Fruit fly (Drosophila melanogaster) whole organism: ENCODE data around the gene CG33310.
A peak's percentile ranks its signal among the peaks of the same experiment; 100 is the strongest.

Experiments used
- CG8478 ChIP-seq: fragments of >200 bp; optimal IDR thresholded peaks from 2 replicates; lab custom pipeline; 2018; ENCODE audit warnings: inconsistent platforms
- Dll ChIP-seq: fragments of >200 bp; optimal IDR thresholded peaks from 2 replicates; lab custom pipeline; 2017
- EcR ChIP-seq, 2 experiments: fragments of >200 bp; optimal IDR thresholded peaks; 2 replicates each; lab custom pipeline; 2017; ENCODE audit warnings: missing biosample characterization in 2 of 2, missing genetic modification characterization in 2 of 2, missing genetic modification reagents in 2 of 2
- pan ChIP-seq: fragments of >200 bp; optimal IDR thresholded peaks from 2 replicates; lab custom pipeline; 2017
- psq ChIP-seq: fragments of >200 bp; optimal IDR thresholded peaks from 2 replicates; lab custom pipeline; 2017
- usp ChIP-seq: fragments of >200 bp; optimal IDR thresholded peaks from 2 replicates; lab custom pipeline; 2017; ENCODE audit warnings: missing biosample characterization, missing genetic modification characterization, mixed read lengths

The CG33310 gene

dm6 chr2L:15026582-15026981 is at the start of gene CG33310:
TSS of gene CG33310 (plus strand) at chr2L:15026882.
- TF ChIP-seq psq (lab: Kevin White, UChicago), result no peak
- TF ChIP-seq EcR (GFP tag; optimal IDR thresholded peaks at IDR 0.05; lab: Kevin White, UChicago), result no peak
- TF ChIP-seq pan (lab: Kevin White, UChicago), result no peak
- TF ChIP-seq usp, result no peak
- TF ChIP-seq Dll, result no peak
- no peak for TF ChIP-seq CG8478 (lab: Kevin White, UChicago)

DNA sequence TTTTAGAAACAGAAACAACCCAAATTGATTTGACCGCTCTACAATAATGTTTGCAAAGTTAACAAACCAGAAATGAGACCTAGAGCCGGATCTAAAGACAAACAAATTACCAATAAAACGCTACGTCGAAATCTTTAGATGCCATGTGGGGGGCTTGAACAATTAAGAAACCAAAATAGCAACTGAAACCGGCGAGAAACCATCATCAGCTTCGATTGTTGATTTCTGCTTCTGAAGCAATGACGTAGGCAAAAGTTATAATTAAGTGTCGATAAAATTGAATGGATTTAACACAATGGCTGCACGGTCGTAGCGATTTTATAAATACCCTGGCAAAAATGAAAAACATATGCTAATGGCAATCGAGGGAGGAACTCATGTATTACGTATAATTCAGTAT is 33.8 kb upstream of the CG33310 start:
- TF ChIP-seq psq (lab: Kevin White, UChicago) (no peak), Dll (no peak), EcR (GFP tag; optimal IDR thresholded peaks at IDR 0.05; lab: Kevin White, UChicago) (no peak), CG8478 (lab: Kevin White, UChicago) (no peak), usp (no peak), pan (lab: Kevin White, UChicago) (no peak)

- TF ChIP-seq usp, result no peak
- no peak for TF ChIP-seq pan (lab: Kevin White, UChicago)
- no peak for TF ChIP-seq CG8478 (lab: Kevin White, UChicago)
- TF ChIP-seq Dll, result no peak
- TF ChIP-seq psq (lab: Kevin White, UChicago), result no peak
- no peak for TF ChIP-seq EcR (GFP tag; optimal IDR thresholded peaks at IDR 0.05; lab: Kevin White, UChicago)
Measured at dm6 chr2L:14994834-14995506, 31.7 kb upstream of the CG33310 start.

DNA sequence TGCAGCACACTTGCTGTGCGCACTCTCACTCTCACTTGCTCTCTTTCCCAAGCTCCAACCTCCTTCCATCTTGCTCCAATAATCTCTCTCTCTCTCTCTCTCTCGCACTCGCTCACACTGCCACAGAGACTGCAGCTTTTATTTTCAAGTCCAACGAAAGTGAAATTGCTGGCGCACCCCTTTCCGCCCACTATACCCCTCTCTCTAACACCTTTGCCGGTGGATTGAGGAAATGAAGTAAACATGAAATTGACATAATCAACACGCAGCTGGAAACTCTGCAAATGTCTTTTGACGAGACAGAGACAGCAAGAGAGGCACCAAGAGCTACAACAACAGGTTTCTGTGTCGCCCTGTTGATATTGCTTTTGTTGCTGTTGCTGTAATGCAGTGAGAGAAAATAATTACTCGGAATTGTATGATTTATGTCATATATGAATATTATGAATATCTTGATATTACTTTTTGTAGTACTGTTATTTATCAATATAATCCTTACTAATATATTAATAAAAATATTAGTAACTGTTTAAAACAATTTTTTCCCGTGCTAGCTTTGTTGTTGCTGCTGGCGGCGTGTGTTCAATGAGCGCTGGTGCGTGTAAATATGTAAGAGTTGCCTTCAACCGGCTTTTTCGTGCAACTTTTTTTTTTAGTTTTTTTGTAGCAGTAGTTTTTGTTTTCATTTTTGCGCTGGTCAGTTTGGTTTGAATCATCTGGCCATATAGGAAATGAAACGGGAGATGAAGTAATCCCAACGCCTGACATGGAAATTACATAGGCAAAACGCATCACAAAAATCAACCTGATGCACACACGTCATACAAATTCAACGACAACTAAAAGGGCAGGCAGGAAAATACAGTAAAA is 30.9 kb upstream of the CG33310 start:
- TF ChIP-seq psq (lab: Kevin White, UChicago), result no peak
- TF ChIP-seq EcR (GFP tag; optimal IDR thresholded peaks at IDR 0.05; lab: Kevin White, UChicago), result peak in 1 of 2 experiments; percentile 3
- TF ChIP-seq usp, result no peak
- no peak for TF ChIP-seq CG8478 (lab: Kevin White, UChicago)
- TF ChIP-seq Dll, result peak; percentile 26
- no peak for TF ChIP-seq pan (lab: Kevin White, UChicago)

DNA sequence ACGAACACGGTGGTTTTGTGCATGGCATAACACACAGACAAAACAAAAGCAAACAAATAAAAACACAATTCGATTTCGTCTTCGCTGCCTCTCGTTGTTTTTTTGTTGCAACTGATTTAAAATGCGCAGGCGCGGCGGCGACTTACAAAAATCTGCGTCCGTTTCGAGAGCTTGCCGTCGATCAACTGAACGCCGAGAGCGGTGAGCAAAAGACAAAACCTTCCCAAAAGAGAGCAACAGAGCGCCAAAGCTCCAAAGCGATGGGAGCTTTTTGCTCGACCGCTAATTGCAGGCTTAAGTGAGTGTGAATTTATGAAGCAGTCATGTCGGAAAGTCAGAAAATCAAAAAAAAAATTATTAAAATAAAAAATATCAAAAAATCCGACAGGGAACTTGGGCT is 29.3 kb upstream of the CG33310 start, which contains the start of gene mol:
Gene mol (minus strand): TSS at position 190 of the 400 bp plus-strand sequence.
- TF ChIP-seq CG8478 (lab: Kevin White, UChicago), result no peak
- TF ChIP-seq Dll, result peak; percentile 37

DNA sequence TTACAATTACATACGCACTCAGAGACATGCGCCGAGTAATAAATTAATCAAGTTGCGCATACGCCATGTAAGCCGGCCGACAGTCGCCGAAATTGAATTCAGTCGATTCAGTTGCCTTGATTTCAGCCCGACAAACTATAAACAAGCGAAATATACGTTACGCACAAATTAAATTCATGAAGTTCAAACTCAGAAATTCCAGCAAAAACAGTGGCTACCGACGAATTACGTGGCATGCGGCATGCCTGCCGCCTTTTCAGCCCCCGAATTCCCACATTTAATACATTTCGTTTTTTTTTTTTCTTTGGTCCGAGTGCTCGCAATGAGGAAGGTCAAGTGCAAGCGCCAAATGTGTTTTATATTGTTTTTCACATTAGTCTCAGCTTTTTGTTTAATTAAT is 26.3 kb upstream of the CG33310 start:
- TF ChIP-seq pan (lab: Kevin White, UChicago), result no peak
- no peak for TF ChIP-seq psq (lab: Kevin White, UChicago)
- TF ChIP-seq usp, result no peak
- no peak for TF ChIP-seq CG8478 (lab: Kevin White, UChicago)
- no peak for TF ChIP-seq Dll
- TF ChIP-seq EcR (GFP tag; optimal IDR thresholded peaks at IDR 0.05; lab: Kevin White, UChicago), result no peak

DNA sequence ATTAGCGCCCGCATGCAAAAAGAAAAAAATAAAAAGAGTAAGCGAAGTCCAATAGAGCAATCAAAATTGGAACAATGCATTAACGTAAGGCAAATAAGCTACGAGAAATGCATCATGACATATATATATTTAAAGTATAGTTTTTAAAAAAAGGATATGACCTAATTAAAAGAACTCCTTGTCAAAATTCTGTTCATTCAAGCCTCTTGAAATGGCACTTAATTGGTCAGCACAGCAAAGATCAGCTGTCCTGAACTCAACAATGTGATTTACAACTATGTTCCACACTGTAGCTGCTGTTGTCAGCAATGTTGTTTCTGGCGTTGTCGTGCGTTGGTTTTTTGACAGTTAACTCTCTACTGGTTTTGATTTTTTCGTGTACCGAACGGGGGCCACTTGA is 24.8 kb upstream of the CG33310 start:
- no peak for TF ChIP-seq EcR (GFP tag; optimal IDR thresholded peaks at IDR 0.05; lab: Kevin White, UChicago)
- no peak for TF ChIP-seq pan (lab: Kevin White, UChicago)
- TF ChIP-seq CG8478 (lab: Kevin White, UChicago), result no peak
- TF ChIP-seq Dll, result no peak
- no peak for TF ChIP-seq usp
- TF ChIP-seq psq (lab: Kevin White, UChicago), result no peak

dm6 chr2L:15005505-15005904 is 21.2 kb upstream of the CG33310 start, which contains the start of gene DCTN5-p25:
TSS of gene DCTN5-p25 (plus strand) at chr2L:15005733.
- TF ChIP-seq Dll (no peak), CG8478 (lab: Kevin White, UChicago) (no peak), pan (lab: Kevin White, UChicago) (no peak), psq (lab: Kevin White, UChicago) (no peak), usp (no peak), EcR (GFP tag; optimal IDR thresholded peaks at IDR 0.05; lab: Kevin White, UChicago) (no peak)

DNA sequence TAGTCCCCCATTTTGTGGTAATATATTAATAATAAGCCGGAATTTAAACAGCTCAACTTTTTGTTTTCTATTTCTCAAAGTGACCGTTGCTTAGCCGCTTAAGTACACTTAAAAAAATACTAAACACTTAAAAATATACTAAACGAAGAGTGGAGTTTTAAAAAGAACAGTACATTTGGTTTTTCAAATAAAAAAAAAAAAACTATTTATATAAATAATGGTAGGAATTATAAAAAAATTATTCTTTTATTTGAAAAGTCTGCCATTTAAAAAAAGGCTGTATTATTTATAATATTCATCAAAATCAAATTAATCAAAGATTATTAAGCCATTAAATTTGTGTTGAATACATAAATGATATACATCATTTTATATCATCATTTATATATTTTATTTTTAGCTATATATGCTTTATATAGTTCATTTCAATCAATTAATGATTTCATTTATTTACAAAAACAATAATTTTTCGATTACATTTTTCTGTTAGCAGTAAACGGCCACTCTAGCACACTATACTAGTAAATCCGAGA is 19.3 kb upstream of the CG33310 start, which contains the start of the genes Ankrd49 and NC2beta:
Gene Ankrd49 (minus strand): TSS at position 101 of the 533 bp plus-strand sequence.
Gene NC2beta (plus strand): TSS at position 483 of the 533 bp plus-strand sequence.
- TF ChIP-seq Dll (no peak), psq (lab: Kevin White, UChicago) (no peak), CG8478 (lab: Kevin White, UChicago) (no peak), pan (lab: Kevin White, UChicago) (no peak), EcR (GFP tag; optimal IDR thresholded peaks at IDR 0.05; lab: Kevin White, UChicago) (no peak), usp (no peak)

DNA sequence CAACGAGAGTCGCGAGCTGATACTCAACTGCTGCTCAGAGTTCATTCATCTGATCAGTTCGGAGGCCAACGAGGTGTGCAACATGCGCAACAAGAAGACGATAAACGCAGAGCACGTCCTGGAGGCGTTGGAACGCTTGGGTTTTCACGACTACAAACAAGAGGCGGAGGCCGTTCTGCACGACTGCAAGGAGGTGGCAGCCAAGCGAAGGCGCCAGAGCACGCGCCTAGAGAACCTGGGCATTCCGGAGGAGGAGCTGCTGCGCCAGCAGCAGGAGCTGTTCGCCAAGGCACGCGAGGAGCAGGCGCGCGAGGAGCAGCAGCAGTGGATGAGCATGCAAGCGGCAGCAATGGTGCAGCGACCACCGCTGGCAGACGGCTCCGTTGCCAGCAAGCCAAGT is 18.6 kb upstream of the CG33310 start:
- TF ChIP-seq Dll (no peak), EcR (GFP tag; optimal IDR thresholded peaks at IDR 0.05; lab: Kevin White, UChicago) (no peak), usp (no peak), CG8478 (lab: Kevin White, UChicago) (no peak), pan (lab: Kevin White, UChicago) (no peak), psq (lab: Kevin White, UChicago) (no peak)

dm6 chr2L:15009703-15010102 is 17.0 kb upstream of the CG33310 start, which contains the start of the genes THG and Rnmt:
TSS of gene THG (minus strand) at chr2L:15009724.
TSS of gene Rnmt (plus strand) at chr2L:15009939.
- no peak for TF ChIP-seq usp
- TF ChIP-seq psq (lab: Kevin White, UChicago), result no peak
- no peak for TF ChIP-seq Dll
- TF ChIP-seq pan (lab: Kevin White, UChicago), result no peak
- no peak for TF ChIP-seq CG8478 (lab: Kevin White, UChicago)
- no peak for TF ChIP-seq EcR (GFP tag; optimal IDR thresholded peaks at IDR 0.05; lab: Kevin White, UChicago)
